Worm (Caenorhabditis elegans): Measurements from ENCODE around the gene ifet-1.

ifet-1 gene

ce11 chrIII:4429402-4429801 lies 45.5 kb downstream of the ifet-1 start, which contains the start of gene C28A5.6:
Gene C28A5.6, minus strand, starts transcription at chrIII:4429502.
- TF ChIP-seq lin-15B (tag; optimal IDR thresholded peaks at IDR 0.05) (no peak), snpc-4 (tag; optimal IDR thresholded peaks at IDR 0.05) (no peak), ztf-4 (tag; optimal IDR thresholded peaks at IDR 0.05) (no peak), unc-39 (tag; optimal IDR thresholded peaks at IDR 0.05) (no peak)

ce11 chrIII:4428797-4429196 lies 46.2 kb downstream of the ifet-1 start:
- TF ChIP-seq nhr-77 (tag; optimal IDR thresholded peaks at IDR 0.05): no peak
- no peak for TF ChIP-seq elt-1 (tag; optimal IDR thresholded peaks at IDR 0.05)
- peak; percentile 23 for TF ChIP-seq snpc-4 (tag; optimal IDR thresholded peaks at IDR 0.05)
- peak; percentile 20 for TF ChIP-seq elt-2 (tag; optimal IDR thresholded peaks at IDR 0.05)
- TF ChIP-seq lin-15B (tag; optimal IDR thresholded peaks at IDR 0.05): no peak
- no peak for TF ChIP-seq ZK546.5 (tag; optimal IDR thresholded peaks at IDR 0.05)
- TF ChIP-seq nhr-67 (tag; optimal IDR thresholded peaks at IDR 0.05): no peak

ce11 chrIII:4426711-4427218 lies 48.2 kb downstream of the ifet-1 start:
- TF ChIP-seq nhr-43 (tag; optimal IDR thresholded peaks at IDR 0.05; ENCODE audit: poor library complexity, severe bottlenecking) (peak; percentile 3), snpc-4 (tag; optimal IDR thresholded peaks at IDR 0.05) (peak; percentile 90)
